Worm (Caenorhabditis elegans) whole organism, late embryonic: ENCODE data around the gene K09E9.1.

Experiments
- C38D4.7 ChIP-seq: fragments of 200-800 bp; sonication (Bioruptor generic); optimal IDR thresholded peaks from 2 replicates; lab custom pipeline; 2018; ENCODE audit warnings: mild to moderate bottlenecking, missing genetic modification characterization, moderate library complexity, missing compliant biosample characterization
- K09A11.1 ChIP-seq: sonication (generic microtip); optimal IDR thresholded peaks from 2 replicates; lab custom pipeline; 2017; ENCODE audit warnings: antibody characterized with exemption, mild to moderate bottlenecking, missing genetic modification characterization, missing compliant biosample characterization; ENCODE audit not compliant: insufficient read depth
- ama-1 ChIP-seq: fragments of 150-350 bp; optimal IDR thresholded peaks from 2 replicates; lab custom pipeline; 2014
- ceh-34 ChIP-seq: sonication (generic microtip); optimal IDR thresholded peaks from 2 replicates; lab custom pipeline; 2016; ENCODE audit warnings: mild to moderate bottlenecking, missing genetic modification characterization, missing compliant biosample characterization
- ceh-6 ChIP-seq: fragments of 200-800 bp; sonication (Bioruptor generic); optimal IDR thresholded peaks from 2 replicates; lab custom pipeline; 2018; ENCODE audit warnings: mild to moderate bottlenecking, missing genetic modification characterization, missing compliant biosample characterization
- elt-2 ChIP-seq: sonication (generic microtip); optimal IDR thresholded peaks from 2 replicates; lab custom pipeline; 2016; ENCODE audit warnings: missing genetic modification reagents, missing genetic modification characterization, missing compliant biosample characterization
- fax-1 ChIP-seq: sonication (generic microtip); optimal IDR thresholded peaks from 2 replicates; lab custom pipeline; 2016; ENCODE audit warnings: missing genotype, missing genetic modification characterization, missing compliant biosample characterization
- fkh-6 ChIP-seq: sonication (generic microtip); optimal IDR thresholded peaks from 2 replicates; lab custom pipeline; 2016; ENCODE audit warnings: missing genetic modification characterization, missing compliant biosample characterization
- hlh-30 ChIP-seq: sonication (generic microtip); optimal IDR thresholded peaks from 2 replicates; lab custom pipeline; 2017; ENCODE audit warnings: antibody characterized with exemption, missing genetic modification characterization, missing compliant biosample characterization; ENCODE audit not compliant: insufficient read depth
- odd-2 ChIP-seq: sonication (generic microtip); optimal IDR thresholded peaks from 2 replicates; lab custom pipeline; 2017; ENCODE audit warnings: antibody characterized with exemption, mild to moderate bottlenecking, missing genetic modification characterization, missing compliant biosample characterization
- pha-4 ChIP-seq: fragments of 150-350 bp; optimal IDR thresholded peaks from 2 replicates; lab custom pipeline; 2018; ENCODE audit warnings: missing biosample characterization, missing genetic modification reagents, missing genetic modification characterization
- unc-42 ChIP-seq: sonication (generic microtip); optimal IDR thresholded peaks from 2 replicates; lab custom pipeline; 2016; ENCODE audit warnings: missing genotype, missing genetic modification characterization, missing compliant biosample characterization

ce11 chrX:15628945-15629344 lies 8.6 kb downstream of the K09E9.1 start:
- TF ChIP-seq fax-1 (tag; lab: Kevin White, UChicago): no peak
- no peak for TF ChIP-seq ceh-6 (GFP tag; lab: Kevin White, UChicago)
- no peak for TF ChIP-seq K09A11.1 (tag; lab: Kevin White, UChicago)
- no peak for TF ChIP-seq ama-1 (lab: Kevin White, UChicago)
- no peak for TF ChIP-seq elt-2
- TF ChIP-seq fkh-6 (tag; lab: Kevin White, UChicago): no peak
- no peak for TF ChIP-seq odd-2 (tag; lab: Kevin White, UChicago)
- TF ChIP-seq ceh-34 (tag; lab: Kevin White, UChicago): no peak
- TF ChIP-seq unc-42 (tag; lab: Kevin White, UChicago): no peak
- TF ChIP-seq pha-4 (tag; lab: Kevin White, UChicago): no peak
- no peak for TF ChIP-seq C38D4.7 (GFP tag; lab: Kevin White, UChicago)
- TF ChIP-seq hlh-30: no peak
